Worm (Caenorhabditis elegans) whole organism, L3 larva: ENCODE measurements around the gene glb-31.

ENCODE experiments used
- ZK546.5 ChIP-seq: sonication (generic microtip); optimal IDR thresholded peaks from 2 replicates; lab custom pipeline; 2017; ENCODE audit warnings: missing biosample characterization, missing genetic modification characterization
- ceh-16 ChIP-seq: sonication (generic microtip); optimal IDR thresholded peaks from 2 replicates; lab custom pipeline; 2017; ENCODE audit warnings: missing biosample characterization, missing genetic modification characterization
- egl-27 ChIP-seq: sonication (generic microtip); optimal IDR thresholded peaks from 4 replicates; lab custom pipeline; 2017; ENCODE audit warnings: missing biosample characterization, missing genetic modification reagents, missing genetic modification characterization
- eor-1 ChIP-seq, 2 experiments: fragments of 150-350 bp; optimal IDR thresholded peaks; 2 replicates each; lab custom pipeline; 2014 to 2018; ENCODE audit warnings: missing biosample characterization in 2 of 2, missing genetic modification characterization in 2 of 2
- mdl-1 ChIP-seq: fragments of 150-350 bp; optimal IDR thresholded peaks from 2 replicates; lab custom pipeline; 2014; ENCODE audit warnings: missing biosample characterization, missing genetic modification characterization
- unc-39 ChIP-seq: sonication (generic microtip); optimal IDR thresholded peaks from 4 replicates; lab custom pipeline; 2017; ENCODE audit warnings: missing biosample characterization, missing genetic modification characterization

DNA sequence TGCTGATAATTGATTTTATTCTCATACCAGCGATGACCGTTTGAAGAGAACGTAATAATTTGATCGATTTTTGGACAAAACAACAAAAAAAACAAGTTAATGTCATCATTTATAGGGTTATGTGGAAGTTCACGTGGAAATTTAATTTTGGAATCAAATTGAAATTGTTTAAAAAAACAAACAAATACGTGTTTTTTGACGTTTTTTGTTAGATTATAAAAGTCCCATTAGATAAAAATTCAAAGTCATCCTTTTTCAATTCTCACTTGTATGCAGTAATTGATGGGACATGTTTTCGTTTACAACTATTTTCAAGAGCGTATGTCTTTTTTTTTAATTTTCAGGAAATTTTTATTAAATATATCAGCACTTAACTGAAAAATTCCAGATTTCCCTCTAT lies 15.9 kb downstream of the glb-31 start, which contains the start of the genes Y57G7A.6 and Y57G7A.3:
- no peak for TF ChIP-seq egl-27 (tag; lab: Kevin White, UChicago)
- TF ChIP-seq ZK546.5 (tag; lab: Kevin White, UChicago) = no peak
- TF ChIP-seq ceh-16 (tag; lab: Kevin White, UChicago) = no peak
- no peak for TF ChIP-seq mdl-1 (tag; lab: Kevin White, UChicago)
- TF ChIP-seq eor-1 (tag; optimal IDR thresholded peaks at IDR 0.05; lab: Kevin White, UChicago) = no peak
- no peak for TF ChIP-seq unc-39 (tag; lab: Kevin White, UChicago)
